Worm (Caenorhabditis elegans): Measurements from ENCODE around the gene ZK897.10.

DNA sequence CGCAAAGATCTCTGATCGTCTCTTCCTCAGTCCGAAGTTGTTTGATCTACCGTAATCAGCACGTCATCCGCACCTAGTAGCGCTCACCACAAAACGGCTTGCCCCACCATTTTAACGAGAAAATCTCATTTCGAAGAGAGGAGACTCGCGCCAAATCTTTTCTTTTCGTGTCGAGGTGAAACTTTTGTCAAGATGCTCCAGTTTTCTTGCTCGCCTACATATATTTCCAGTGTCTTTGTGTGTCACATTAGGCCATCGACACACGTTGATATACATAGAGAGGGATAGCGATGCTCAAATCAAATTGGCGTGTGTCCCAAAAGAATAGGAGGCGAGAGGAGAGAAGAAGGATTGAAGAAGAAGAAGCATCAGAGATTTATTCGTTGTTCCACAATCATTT lies 2.4 kb upstream of the ZK897.10 start:
- TF ChIP-seq ref-1 (GFP tag; conservative IDR thresholded peaks at IDR 0.05) (no peak), flt-1 (GFP tag; IDR thresholded peaks at IDR 0.05) (no peak)
